Worm (Caenorhabditis elegans) whole organism, early embryonic: ENCODE results near the gene asg-2.

Experiments
- B0310.2 ChIP-seq: sonication (generic microtip); optimal IDR thresholded peaks from 2 replicates; lab custom pipeline; 2016; ENCODE audit warnings: mild to moderate bottlenecking, missing genetic modification characterization, missing compliant biosample characterization
- ama-1 ChIP-seq: fragments of 150-350 bp; optimal IDR thresholded peaks from 2 replicates; lab custom pipeline; 2014
- ceh-13 ChIP-seq: fragments of 200-800 bp; sonication (Bioruptor generic); optimal IDR thresholded peaks from 2 replicates; lab custom pipeline; 2018; ENCODE audit warnings: mild to moderate bottlenecking, missing genetic modification characterization, missing compliant biosample characterization
- hmg-4 ChIP-seq: fragments of 200-800 bp; sonication (Bioruptor generic); optimal IDR thresholded peaks from 2 replicates; lab custom pipeline; 2018; ENCODE audit warnings: mild to moderate bottlenecking, missing genetic modification characterization, missing compliant biosample characterization
- hnd-1 ChIP-seq: sonication (generic microtip); optimal IDR thresholded peaks from 2 replicates; lab custom pipeline; 2016; ENCODE audit warnings: missing genetic modification characterization, missing compliant biosample characterization
- scrt-1 ChIP-seq: fragments of 200-800 bp; sonication (Bioruptor generic); IDR thresholded peaks from 2 replicates; pipeline ENCODE4 v1.3.6; 2022; ENCODE audit warnings: missing genetic modification characterization, missing compliant biosample characterization
- tra-4 ChIP-seq: sonication (generic microtip); optimal IDR thresholded peaks from 2 replicates; lab custom pipeline; 2017; ENCODE audit warnings: missing genetic modification characterization, missing compliant biosample characterization

- TF ChIP-seq scrt-1 (GFP tag; lab: Robert Waterston, UW) (no peak), tra-4 (tag; lab: Kevin White, UChicago) (no peak), ceh-13 (GFP tag; lab: Kevin White, UChicago) (no peak), ama-1 (lab: Kevin White, UChicago) (no peak), hmg-4 (GFP tag; lab: Kevin White, UChicago) (no peak), hnd-1 (tag; lab: Kevin White, UChicago) (no peak), B0310.2 (no peak)
These were observed 20.5 kb downstream of the asg-2 start for ce11 chrX:6861564-6861963.
